Fruit fly (Drosophila melanogaster) whole organism, embryonic: Measurements from ENCODE around the gene EMC10.
A peak's percentile ranks its signal among the peaks of the same experiment; 100 is the strongest.

ENCODE experiments used
- Abd-B ChIP-seq: fragments of 200-800 bp; sonication (Bioruptor generic); optimal IDR thresholded peaks from 2 replicates; lab custom pipeline; 2018; ENCODE audit warnings: missing biosample characterization, mild to moderate bottlenecking, missing genetic modification characterization, moderate library complexity
- CG11093 ChIP-seq: fragments of 200-800 bp; sonication (Bioruptor generic); IDR thresholded peaks from 3 replicates; pipeline ENCODE4 v1.3.6; 2022; ENCODE audit warnings: missing biosample characterization, missing genetic modification characterization
- CG11560 ChIP-seq: fragments of 200-800 bp; sonication (Bioruptor generic); IDR thresholded peaks from 3 replicates; pipeline ENCODE4 v1.3.6; 2022; ENCODE audit warnings: missing biosample characterization, missing genetic modification characterization
- CG1233 ChIP-seq: fragments of 200-800 bp; sonication (Bioruptor generic); optimal IDR thresholded peaks from 4 replicates; lab custom pipeline; 2018; ENCODE audit warnings: missing biosample characterization, mild to moderate bottlenecking, missing genetic modification characterization
- CG13287 ChIP-seq: fragments of 200-800 bp; sonication (Bioruptor generic); IDR thresholded peaks from 2 replicates; pipeline ENCODE4 v1.3.6; 2022; ENCODE audit warnings: missing biosample characterization, missing genetic modification characterization; ENCODE audit not compliant: partially characterized antibody
- CG1603 ChIP-seq: fragments of 200-800 bp; sonication (Bioruptor generic); optimal IDR thresholded peaks from 2 replicates; lab custom pipeline; 2019; ENCODE audit warnings: missing biosample characterization, mild to moderate bottlenecking, missing genetic modification characterization, moderate library complexity
- CG17361 ChIP-seq: fragments of 200-800 bp; sonication (Bioruptor generic); IDR thresholded peaks from 3 replicates; pipeline ENCODE4 v1.3.6; 2022; ENCODE audit warnings: missing biosample characterization, missing genetic modification characterization
- CG18599 ChIP-seq: fragments of 200-800 bp; sonication (Bioruptor generic); optimal IDR thresholded peaks from 3 replicates; lab custom pipeline; 2017; ENCODE audit warnings: missing biosample characterization, missing genetic modification characterization, mild to moderate bottlenecking, moderate library complexity, missing genetic modification reagents
- CG3726 ChIP-seq: fragments of 200-800 bp; sonication (Bioruptor generic); IDR thresholded peaks from 3 replicates; pipeline ENCODE4, ENCODE4 v1.3.6; 2022; ENCODE audit warnings: missing biosample characterization, missing genetic modification characterization
- CG5245 ChIP-seq: fragments of 200-800 bp; sonication (Bioruptor generic); optimal IDR thresholded peaks from 3 replicates; lab custom pipeline; 2016; ENCODE audit warnings: missing biosample characterization, missing genetic modification characterization
- CG6175 ChIP-seq: fragments of 200-800 bp; sonication (Bioruptor generic); IDR thresholded peaks from 3 replicates; pipeline ENCODE4 v1.3.6; 2022; ENCODE audit warnings: missing biosample characterization, missing genetic modification characterization
- CG6683 ChIP-seq: fragments of 200-800 bp; sonication (Bioruptor generic); optimal IDR thresholded peaks from 2 replicates; lab custom pipeline; 2017; ENCODE audit warnings: missing biosample characterization, mild to moderate bottlenecking, missing genetic modification characterization, missing genetic modification reagents
- CG9437 ChIP-seq: fragments of 200-800 bp; sonication (Bioruptor generic); optimal IDR thresholded peaks from 2 replicates; lab custom pipeline; 2018; ENCODE audit warnings: missing biosample characterization, mild to moderate bottlenecking, missing genetic modification characterization
- CG9797 ChIP-seq: fragments of 200-800 bp; sonication (Bioruptor generic); optimal IDR thresholded peaks from 3 replicates; lab custom pipeline; 2018; ENCODE audit warnings: missing biosample characterization, mild to moderate bottlenecking, missing genetic modification characterization
- Chrac-16 ChIP-seq: fragments of 200-800 bp; sonication (Bioruptor generic); optimal IDR thresholded peaks from 3 replicates; lab custom pipeline; 2016; ENCODE audit warnings: missing biosample characterization, missing genetic modification characterization
- Doc3 ChIP-seq: fragments of 200-800 bp; sonication (Bioruptor generic); IDR thresholded peaks from 3 replicates; pipeline ENCODE4 v1.3.6; 2022; ENCODE audit warnings: missing biosample characterization, missing genetic modification characterization; ENCODE audit not compliant: partially characterized antibody
- Dref ChIP-seq: fragments of 200-800 bp; sonication (Bioruptor generic); IDR thresholded peaks from 2 replicates; pipeline ENCODE4 v1.3.6; 2022; ENCODE audit warnings: missing biosample characterization, missing genetic modification characterization
- Ets65A ChIP-seq: fragments of 200-800 bp; sonication (Bioruptor generic); peaks from one replicate; lab custom pipeline; 2016; ENCODE audit warnings: missing biosample characterization, missing genetic modification characterization
- Gsc ChIP-seq: fragments of 200-800 bp; sonication (Bioruptor generic); IDR thresholded peaks from 2 replicates; pipeline ENCODE4 v1.3.6; 2022; ENCODE audit warnings: missing biosample characterization, missing genetic modification characterization
- Hr51 ChIP-seq, 2 experiments: fragments of 200-800 bp; sonication (Bioruptor generic); optimal IDR thresholded peaks; 2 replicates in 1 of 2; 3 replicates in 1 of 2; lab custom pipeline; 2016 to 2018; ENCODE audit warnings: missing biosample characterization in 2 of 2, missing genetic modification characterization in 2 of 2, mild to moderate bottlenecking in 1 of 2, moderate library complexity in 1 of 2
- Lpt ChIP-seq: fragments of >200 bp; optimal IDR thresholded peaks from 2 replicates; lab custom pipeline; 2018; ENCODE audit warnings: missing biosample characterization, missing genetic modification characterization
- Meics ChIP-seq: fragments of 200-800 bp; sonication (Bioruptor generic); optimal IDR thresholded peaks from 2 replicates; lab custom pipeline; 2017; ENCODE audit warnings: missing biosample characterization, mild to moderate bottlenecking, missing genetic modification characterization
- Nf-YB ChIP-seq: fragments of 200-800 bp; sonication (Bioruptor generic); optimal IDR thresholded peaks from 3 replicates; lab custom pipeline; 2019; ENCODE audit warnings: missing biosample characterization, mild to moderate bottlenecking, missing genetic modification characterization, moderate library complexity
- Nf-YC ChIP-seq: fragments of 200-800 bp; optimal IDR thresholded peaks from 3 replicates; lab custom pipeline; 2019; ENCODE audit warnings: missing biosample characterization, mild to moderate bottlenecking, missing genetic modification characterization, moderate library complexity
- NfI ChIP-seq: fragments of 200-800 bp; sonication (Bioruptor generic); optimal IDR thresholded peaks from 3 replicates; lab custom pipeline; 2018; ENCODE audit warnings: missing biosample characterization, mild to moderate bottlenecking, missing genetic modification characterization, moderate library complexity
- Spps ChIP-seq: fragments of 200-800 bp; sonication (Bioruptor generic); optimal IDR thresholded peaks from 2 replicates; lab custom pipeline; 2018; ENCODE audit warnings: missing biosample characterization, mild to moderate bottlenecking, missing genetic modification characterization
- TFAM ChIP-seq: fragments of 200-800 bp; sonication (Bioruptor generic); optimal IDR thresholded peaks from 2 replicates; lab custom pipeline; 2017; ENCODE audit warnings: missing biosample characterization, missing genetic modification characterization, inconsistent platforms
- ab ChIP-seq: fragments of 200-800 bp; sonication (Bioruptor generic); optimal IDR thresholded peaks from 2 replicates; lab custom pipeline; 2016; ENCODE audit warnings: missing biosample characterization, missing genetic modification characterization
- ac ChIP-seq: fragments of 200-800 bp; sonication (Bioruptor generic); optimal IDR thresholded peaks from 3 replicates; lab custom pipeline; 2017; ENCODE audit warnings: missing biosample characterization, mild to moderate bottlenecking, missing genetic modification characterization
- bcd ChIP-seq: fragments of 200-800 bp; sonication (Bioruptor generic); optimal IDR thresholded peaks from 2 replicates; lab custom pipeline; 2017; ENCODE audit warnings: missing biosample characterization, mild to moderate bottlenecking, missing genetic modification characterization
- btn ChIP-seq: fragments of 200-800 bp; sonication (Bioruptor generic); optimal IDR thresholded peaks from 2 replicates; lab custom pipeline; 2016; ENCODE audit warnings: missing biosample characterization, missing genetic modification characterization
- cato ChIP-seq: fragments of 200-800 bp; sonication (Bioruptor generic); optimal IDR thresholded peaks from 2 replicates; lab custom pipeline; 2016; ENCODE audit warnings: missing biosample characterization, missing genetic modification characterization, borderline replicate concordance
- caup ChIP-seq: fragments of 200-800 bp; sonication (Bioruptor generic); optimal IDR thresholded peaks from 3 replicates; lab custom pipeline; 2017; ENCODE audit warnings: missing biosample characterization, mild to moderate bottlenecking, missing genetic modification characterization, moderate library complexity; ENCODE audit not compliant: severe bottlenecking
- cg ChIP-seq: fragments of 200-800 bp; sonication (Bioruptor generic); optimal IDR thresholded peaks from 3 replicates; lab custom pipeline; 2019; ENCODE audit warnings: missing biosample characterization, mild to moderate bottlenecking, missing genetic modification characterization, moderate library complexity
- chinmo ChIP-seq: fragments of 200-800 bp; sonication (Bioruptor generic); IDR thresholded peaks from 4 replicates; pipeline ENCODE4 v1.3.6; 2022; ENCODE audit warnings: missing biosample characterization, missing genetic modification characterization; ENCODE audit not compliant: partially characterized antibody
- ems ChIP-seq: fragments of 200-800 bp; sonication (Bioruptor generic); optimal IDR thresholded peaks from 3 replicates; lab custom pipeline; 2016; ENCODE audit warnings: missing biosample characterization, missing genetic modification characterization
- fd96Cb ChIP-seq: fragments of 200-800 bp; sonication (Bioruptor generic); optimal IDR thresholded peaks from 2 replicates; lab custom pipeline; 2018; ENCODE audit warnings: missing biosample characterization, mild to moderate bottlenecking, missing genetic modification characterization, moderate library complexity
- gem ChIP-seq: fragments of 200-800 bp; sonication (Bioruptor generic); optimal IDR thresholded peaks from 2 replicates; lab custom pipeline; 2019; ENCODE audit warnings: missing biosample characterization, mild to moderate bottlenecking, missing genetic modification characterization, moderate library complexity
- h ChIP-seq: fragments of >200 bp; optimal IDR thresholded peaks from 2 replicates; lab custom pipeline; 2017
- nerfin-1 ChIP-seq: fragments of 200-800 bp; sonication (Bioruptor generic); optimal IDR thresholded peaks from 3 replicates; lab custom pipeline; 2019; ENCODE audit warnings: missing biosample characterization, mild to moderate bottlenecking, missing genetic modification characterization, moderate library complexity
- org-1 ChIP-seq: fragments of 200-800 bp; sonication (Bioruptor generic); optimal IDR thresholded peaks from 2 replicates; lab custom pipeline; 2017; ENCODE audit warnings: missing biosample characterization, missing genetic modification characterization
- otp ChIP-seq: fragments of 200-800 bp; sonication (Bioruptor generic); IDR thresholded peaks from 3 replicates; pipeline ENCODE4, ENCODE4 v1.3.6; 2022; ENCODE audit warnings: missing biosample characterization, missing genetic modification characterization
- pros ChIP-seq: fragments of 200-800 bp; sonication (Bioruptor generic); optimal IDR thresholded peaks from 3 replicates; lab custom pipeline; 2019; ENCODE audit warnings: missing biosample characterization, mild to moderate bottlenecking, missing genetic modification characterization, moderate library complexity
- pzg ChIP-seq: fragments of 200-800 bp; sonication (Bioruptor generic); optimal IDR thresholded peaks from 3 replicates; lab custom pipeline; 2018; ENCODE audit warnings: missing biosample characterization, mild to moderate bottlenecking, missing genetic modification characterization, moderate library complexity
- rib ChIP-seq: fragments of 200-800 bp; sonication (Bioruptor generic); IDR thresholded peaks from 2 replicates; pipeline ENCODE4 v1.3.6; 2022; ENCODE audit warnings: missing biosample characterization, missing genetic modification characterization
- trh ChIP-seq: fragments of 200-800 bp; sonication (Bioruptor generic); optimal IDR thresholded peaks from 2 replicates; lab custom pipeline; 2016; ENCODE audit warnings: missing biosample characterization, missing genetic modification characterization
- unc-4 ChIP-seq: fragments of 200-800 bp; sonication (Bioruptor generic); IDR thresholded peaks from 2 replicates; pipeline ENCODE4 v1.3.6; 2022; ENCODE audit warnings: missing biosample characterization, missing genetic modification characterization; ENCODE audit not compliant: partially characterized antibody
- unpg ChIP-seq: fragments of 200-800 bp; sonication (Bioruptor generic); optimal IDR thresholded peaks from 3 replicates; lab custom pipeline; 2018; ENCODE audit warnings: missing biosample characterization, mild to moderate bottlenecking, missing genetic modification characterization, moderate library complexity

EMC10 gene

dm6 chr3L:21604265-21604664, 30.3 kb downstream of the EMC10 start (continued):
- peak in 1 of 2 experiments; percentile 16 for TF ChIP-seq Hr51 (GFP tag; optimal IDR thresholded peaks at IDR 0.05; lab: Kevin White, UChicago)
- TF ChIP-seq Dref (GFP tag; lab: Robert Waterston, UW), result no peak
- TF ChIP-seq CG1233 (GFP tag; lab: Kevin White, UChicago), result peak; percentile 30
- TF ChIP-seq TFAM (GFP tag; lab: Kevin White, UChicago), result no peak
- TF ChIP-seq CG6683, result no peak
- no peak for TF ChIP-seq Meics (GFP tag; lab: Kevin White, UChicago)
- TF ChIP-seq fd96Cb (tag; lab: Kevin White, UChicago), result peak; percentile 28
- TF ChIP-seq cato, result no peak
- TF ChIP-seq NfI (GFP tag; lab: Kevin White, UChicago), result peak; percentile 53
- TF ChIP-seq Abd-B (GFP tag; lab: Kevin White, UChicago), result no peak
- peak; percentile 34; the same call in 1 of the 2 replicates for TF ChIP-seq rib (GFP tag; lab: Robert Waterston, UW)
- TF ChIP-seq org-1 (GFP tag; lab: Kevin White, UChicago), result no peak
- TF ChIP-seq Spps (tag; lab: Kevin White, UChicago), result no peak
- peak; percentile 80 for TF ChIP-seq Chrac-16
- TF ChIP-seq ems (GFP tag; lab: Kevin White, UChicago), result peak; percentile 18
- TF ChIP-seq otp, result no peak
- TF ChIP-seq gem (tag; lab: Kevin White, UChicago), result no peak
- no peak for TF ChIP-seq ac
- no peak for TF ChIP-seq h (lab: Kevin White, UChicago)
- peak; percentile 18; the same call in 1 of the 3 replicates for TF ChIP-seq CG3726 (GFP tag; lab: Robert Waterston, UW)
- TF ChIP-seq Doc3, result no peak
- peak; percentile 72 for TF ChIP-seq CG1603 (tag; lab: Kevin White, UChicago)
- TF ChIP-seq CG11093, result no peak
- TF ChIP-seq pzg, result no peak
- peak; percentile 48 for TF ChIP-seq bcd (GFP tag; lab: Kevin White, UChicago)
- TF ChIP-seq btn (GFP tag; lab: Kevin White, UChicago), result peak; percentile 17
- peak; percentile 39 for TF ChIP-seq trh (GFP tag; lab: Kevin White, UChicago)
- TF ChIP-seq Gsc, result no peak
- no peak for TF ChIP-seq CG9797
- TF ChIP-seq CG9437 (GFP tag; lab: Kevin White, UChicago), result no peak
- TF ChIP-seq, all 482 proteins: peak for 232

dm6 chr3L:21610535-21610934, 36.6 kb downstream of the EMC10 start:
- TF ChIP-seq CG18599 (GFP tag; lab: Kevin White, UChicago) (no peak), Ets65A (GFP tag; lab: Kevin White, UChicago) (peak; percentile 25), unpg (no peak), Lpt (GFP tag; lab: Kevin White, UChicago) (no peak), CG13287 (no peak), nerfin-1 (tag; lab: Kevin White, UChicago) (peak; percentile 18), Nf-YB (GFP tag; lab: Kevin White, UChicago) (peak; percentile 92), Nf-YC (tag; lab: Kevin White, UChicago) (peak; percentile 91), CG17361 (no peak), CG9797 (no peak), ab (GFP tag; lab: Kevin White, UChicago) (no peak), caup (no peak), CG11560 (0 out of 3 replicates have a peak, but pooled peaks have one; percentile 37), pros (GFP tag; lab: Kevin White, UChicago) (peak; percentile 60), unc-4 (GFP tag; lab: Robert Waterston, UW) (no peak), CG5245 (no peak), chinmo (GFP tag; lab: Robert Waterston, UW) (0 out of 4 replicates have a peak, but pooled peaks have one; percentile 24), CG6175 (GFP tag; lab: Robert Waterston, UW) (0 out of 3 replicates have a peak, but pooled peaks have one; percentile 27), cg (GFP tag; lab: Kevin White, UChicago) (peak; percentile 64)
